Fruit fly (Drosophila melanogaster) whole organism, embryonic: Measurements from ENCODE around the gene Sfp26Ad.

Experiments
- Aef1 ChIP-seq: fragments of 200-800 bp; sonication (Bioruptor generic); IDR thresholded peaks from 3 replicates; pipeline ENCODE4 v1.3.6; 2022; ENCODE audit warnings: missing biosample characterization, missing genetic modification characterization
- Atf-2 ChIP-seq: fragments of 200-800 bp; sonication (Bioruptor generic); optimal IDR thresholded peaks from 2 replicates; lab custom pipeline; 2016; ENCODE audit warnings: missing biosample characterization, missing genetic modification characterization
- Bteb2 ChIP-seq: fragments of 200-800 bp; sonication (Bioruptor generic); optimal IDR thresholded peaks from 2 replicates; lab custom pipeline; 2016; ENCODE audit warnings: missing biosample characterization, missing genetic modification characterization
- CG1024 ChIP-seq: fragments of 200-800 bp; sonication (Bioruptor generic); IDR thresholded peaks from 2 replicates; pipeline ENCODE4 v1.3.6; 2022; ENCODE audit warnings: missing biosample characterization, missing genetic modification characterization
- CG10267 ChIP-seq: fragments of 200-800 bp; sonication (Bioruptor generic); optimal IDR thresholded peaks from 2 replicates; lab custom pipeline; 2018; ENCODE audit warnings: missing biosample characterization, mild to moderate bottlenecking, missing genetic modification characterization, moderate library complexity
- CG10274 ChIP-seq: fragments of 200-800 bp; sonication (Bioruptor generic); optimal IDR thresholded peaks from 3 replicates; lab custom pipeline; 2017; ENCODE audit warnings: missing biosample characterization, mild to moderate bottlenecking, missing genetic modification characterization
- CG11398 ChIP-seq: fragments of 200-800 bp; sonication (Bioruptor generic); optimal IDR thresholded peaks from 2 replicates; lab custom pipeline; 2016; ENCODE audit warnings: missing biosample characterization, missing genetic modification characterization
- CG11695 ChIP-seq: fragments of 200-800 bp; sonication (Bioruptor generic); IDR thresholded peaks from 3 replicates; pipeline ENCODE4 v1.3.6; 2022; ENCODE audit warnings: missing biosample characterization, missing genetic modification characterization
- CG12155 ChIP-seq: fragments of 200-800 bp; sonication (Bioruptor generic); optimal IDR thresholded peaks from 3 replicates; lab custom pipeline; 2016; ENCODE audit warnings: missing biosample characterization, missing genetic modification characterization
- CG12769 ChIP-seq: fragments of 200-800 bp; sonication (Bioruptor generic); optimal IDR thresholded peaks from 2 replicates; lab custom pipeline; 2019; ENCODE audit warnings: missing biosample characterization, mild to moderate bottlenecking, missing genetic modification characterization, moderate library complexity
- CG13424 ChIP-seq: fragments of 200-800 bp; sonication (Bioruptor generic); optimal IDR thresholded peaks from 2 replicates; lab custom pipeline; 2019; ENCODE audit warnings: missing biosample characterization, mild to moderate bottlenecking, missing genetic modification characterization, moderate library complexity
- CG14014 ChIP-seq: fragments of 200-800 bp; sonication (Bioruptor generic); IDR thresholded peaks from 2 replicates; pipeline ENCODE4 v1.3.6; 2022; ENCODE audit warnings: missing biosample characterization, missing genetic modification characterization
- CG14441 ChIP-seq: fragments of 200-800 bp; sonication (Bioruptor generic); IDR thresholded peaks from 2 replicates; pipeline ENCODE4 v1.3.6; 2022; ENCODE audit warnings: missing biosample characterization, missing genetic modification characterization
- CG15479 ChIP-seq: fragments of 200-800 bp; sonication (Bioruptor generic); optimal IDR thresholded peaks from 3 replicates; lab custom pipeline; 2019; ENCODE audit warnings: missing biosample characterization, mild to moderate bottlenecking, missing genetic modification characterization, moderate library complexity
- CG1832 ChIP-seq: fragments of 200-800 bp; sonication (Bioruptor generic); optimal IDR thresholded peaks from 2 replicates; lab custom pipeline; 2017; ENCODE audit warnings: missing biosample characterization, mild to moderate bottlenecking, missing genetic modification characterization, inconsistent platforms
- CG18619 ChIP-seq: fragments of 200-800 bp; sonication (Bioruptor generic); optimal IDR thresholded peaks from 3 replicates; lab custom pipeline; 2017; ENCODE audit warnings: missing biosample characterization, mild to moderate bottlenecking, missing genetic modification characterization
- CG2129 ChIP-seq: fragments of 200-800 bp; sonication (Bioruptor generic); IDR thresholded peaks from 2 replicates; pipeline ENCODE4 v1.3.6; 2022; ENCODE audit warnings: missing biosample characterization, missing genetic modification characterization; ENCODE audit not compliant: partially characterized antibody
- CG33213 ChIP-seq: fragments of 200-800 bp; sonication (Bioruptor generic); optimal IDR thresholded peaks from 3 replicates; lab custom pipeline; 2016; ENCODE audit warnings: missing biosample characterization, missing genetic modification characterization
- CG4328 ChIP-seq: fragments of 200-800 bp; sonication (Bioruptor generic); optimal IDR thresholded peaks from 3 replicates; lab custom pipeline; 2017; ENCODE audit warnings: missing biosample characterization, missing genetic modification reagents, missing genetic modification characterization
- CG5953 ChIP-seq: fragments of 200-800 bp; sonication (Bioruptor generic); IDR thresholded peaks from 2 replicates; pipeline ENCODE4 v1.3.6; 2022; ENCODE audit warnings: missing biosample characterization, missing genetic modification characterization
- CG7963 ChIP-seq: fragments of 200-800 bp; sonication (Bioruptor generic); IDR thresholded peaks from 3 replicates; pipeline ENCODE4 v1.3.6; 2022; ENCODE audit warnings: missing biosample characterization, missing genetic modification characterization; ENCODE audit not compliant: partially characterized antibody
- CG8944 ChIP-seq: fragments of 200-800 bp; sonication (Bioruptor generic); optimal IDR thresholded peaks from 3 replicates; lab custom pipeline; 2016; ENCODE audit warnings: missing biosample characterization, missing genetic modification characterization
- Dbx ChIP-seq: fragments of 200-800 bp; sonication (Bioruptor generic); IDR thresholded peaks from 3 replicates; pipeline ENCODE4 v1.3.6; 2022; ENCODE audit warnings: missing biosample characterization, missing genetic modification characterization
- Dp ChIP-seq: fragments of 200-800 bp; sonication (Bioruptor generic); optimal IDR thresholded peaks from 2 replicates; lab custom pipeline; 2018; ENCODE audit warnings: missing biosample characterization, mild to moderate bottlenecking, missing genetic modification characterization, moderate library complexity
- H15 ChIP-seq: fragments of 200-800 bp; sonication (Bioruptor generic); IDR thresholded peaks from 3 replicates; pipeline ENCODE4 v1.3.6; 2022; ENCODE audit warnings: missing biosample characterization, missing genetic modification characterization
- HLHmδ ChIP-seq: fragments of 200-800 bp; sonication (Bioruptor generic); optimal IDR thresholded peaks from 2 replicates; lab custom pipeline; 2018; ENCODE audit warnings: missing biosample characterization, mild to moderate bottlenecking, missing genetic modification characterization, moderate library complexity
- HmgZ ChIP-seq: fragments of 200-800 bp; sonication (Bioruptor generic); optimal IDR thresholded peaks from 2 replicates; lab custom pipeline; 2018; ENCODE audit warnings: missing biosample characterization, mild to moderate bottlenecking, missing genetic modification characterization
- Med ChIP-seq: fragments of 200-800 bp; sonication (Bioruptor generic); peaks from one replicate; lab custom pipeline; 2016; ENCODE audit warnings: missing biosample characterization, missing genetic modification characterization, mild to moderate bottlenecking, inconsistent platforms, moderate library complexity
- Myb ChIP-seq: fragments of 200-800 bp; sonication (Bioruptor generic); optimal IDR thresholded peaks from 2 replicates; lab custom pipeline; 2016; ENCODE audit warnings: missing biosample characterization, missing genetic modification characterization
- Scr ChIP-seq: fragments of 200-800 bp; sonication (Bioruptor generic); IDR thresholded peaks from 2 replicates; pipeline ENCODE4 v1.3.6; 2022; ENCODE audit warnings: missing biosample characterization, missing genetic modification characterization; ENCODE audit not compliant: partially characterized antibody
- Sox102F ChIP-seq: fragments of 200-800 bp; sonication (Bioruptor generic); optimal IDR thresholded peaks from 2 replicates; lab custom pipeline; 2018; ENCODE audit warnings: missing biosample characterization, mild to moderate bottlenecking, missing genetic modification characterization, moderate library complexity
- Trl ChIP-seq, 3 experiments: fragments of >200 bp in 2 of 3; fragments of 200-800 bp in 1 of 3; sonication (Bioruptor generic) in 1 of 3; optimal IDR thresholded peaks; 2 replicates in 1 of 3; 3 replicates in 2 of 3; lab custom pipeline; 2016 to 2017; ENCODE audit warnings: missing biosample characterization in 1 of 3, missing genetic modification characterization in 1 of 3
- br ChIP-seq: fragments of >200 bp; optimal IDR thresholded peaks from 2 replicates; lab custom pipeline; 2017
- caup ChIP-seq: fragments of 200-800 bp; sonication (Bioruptor generic); optimal IDR thresholded peaks from 3 replicates; lab custom pipeline; 2017; ENCODE audit warnings: missing biosample characterization, mild to moderate bottlenecking, missing genetic modification characterization, moderate library complexity; ENCODE audit not compliant: severe bottlenecking
- chif ChIP-seq, 2 experiments: fragments of 200-800 bp; sonication (Bioruptor generic); optimal IDR thresholded peaks; 3 replicates each; lab custom pipeline; 2016; ENCODE audit warnings: missing biosample characterization in 2 of 2, missing genetic modification characterization in 2 of 2
- crc ChIP-seq: fragments of 200-800 bp; sonication (Bioruptor generic); optimal IDR thresholded peaks from 2 replicates; lab custom pipeline; 2016; ENCODE audit warnings: missing biosample characterization, missing genetic modification characterization
- ems ChIP-seq: fragments of 200-800 bp; sonication (Bioruptor generic); optimal IDR thresholded peaks from 3 replicates; lab custom pipeline; 2016; ENCODE audit warnings: missing biosample characterization, missing genetic modification characterization
- esg ChIP-seq: fragments of 200-800 bp; sonication (Bioruptor generic); conservative IDR thresholded peaks from 2 replicates; pipeline ENCODE4 v1.3.6; 2022; ENCODE audit warnings: missing biosample characterization, missing genetic modification characterization
- gro ChIP-seq: fragments of 200-800 bp; sonication (Bioruptor generic); optimal IDR thresholded peaks from 2 replicates; lab custom pipeline; 2016; ENCODE audit warnings: missing biosample characterization, missing genetic modification characterization
- hth ChIP-seq: fragments of >200 bp; optimal IDR thresholded peaks from 2 replicates; lab custom pipeline; 2017; ENCODE audit warnings: inconsistent platforms
- ken ChIP-seq: fragments of 200-800 bp; sonication (Bioruptor generic); IDR thresholded peaks from 3 replicates; pipeline ENCODE4 v1.3.6; 2022; ENCODE audit warnings: missing biosample characterization, missing genetic modification characterization
- kni ChIP-seq: fragments of 200-800 bp; sonication (Bioruptor generic); optimal IDR thresholded peaks from 3 replicates; lab custom pipeline; 2017; ENCODE audit warnings: mild to moderate bottlenecking, missing biosample characterization, missing genetic modification reagents, missing genetic modification characterization
- rib ChIP-seq: fragments of 200-800 bp; sonication (Bioruptor generic); IDR thresholded peaks from 2 replicates; pipeline ENCODE4 v1.3.6; 2022; ENCODE audit warnings: missing biosample characterization, missing genetic modification characterization
- row ChIP-seq: fragments of 200-800 bp; sonication (Bioruptor generic); IDR thresholded peaks from 3 replicates; pipeline ENCODE4 v1.3.6; 2022; ENCODE audit warnings: missing biosample characterization, missing genetic modification characterization
- sens ChIP-seq: fragments of 200-800 bp; sonication (Bioruptor generic); peaks from one replicate; lab custom pipeline; 2016; ENCODE audit warnings: missing biosample characterization, missing genetic modification characterization
- sqz ChIP-seq: fragments of 200-800 bp; sonication (Bioruptor generic); optimal IDR thresholded peaks from 3 replicates; lab custom pipeline; 2018; ENCODE audit warnings: missing biosample characterization, mild to moderate bottlenecking, missing genetic modification characterization
- tll ChIP-seq, 2 experiments: fragments of 200-800 bp in 1 of 2; fragments of >200 bp in 1 of 2; sonication (Bioruptor generic) in 1 of 2; optimal IDR thresholded peaks; 2 replicates each; lab custom pipeline; 2017 to 2019; ENCODE audit warnings: missing biosample characterization in 2 of 2, missing genetic modification characterization in 2 of 2, mild to moderate bottlenecking in 1 of 2, moderate library complexity in 1 of 2
- twi ChIP-seq: fragments of 200-800 bp; optimal IDR thresholded peaks from 2 replicates; lab custom pipeline; 2019; ENCODE audit warnings: missing biosample characterization, mild to moderate bottlenecking, missing genetic modification characterization, moderate library complexity
- z ChIP-seq: fragments of 200-800 bp; sonication (Bioruptor generic); IDR thresholded peaks from 3 replicates; pipeline ENCODE4 v1.3.6; 2022; ENCODE audit warnings: missing biosample characterization, missing genetic modification characterization

The Sfp26Ad gene

DNA sequence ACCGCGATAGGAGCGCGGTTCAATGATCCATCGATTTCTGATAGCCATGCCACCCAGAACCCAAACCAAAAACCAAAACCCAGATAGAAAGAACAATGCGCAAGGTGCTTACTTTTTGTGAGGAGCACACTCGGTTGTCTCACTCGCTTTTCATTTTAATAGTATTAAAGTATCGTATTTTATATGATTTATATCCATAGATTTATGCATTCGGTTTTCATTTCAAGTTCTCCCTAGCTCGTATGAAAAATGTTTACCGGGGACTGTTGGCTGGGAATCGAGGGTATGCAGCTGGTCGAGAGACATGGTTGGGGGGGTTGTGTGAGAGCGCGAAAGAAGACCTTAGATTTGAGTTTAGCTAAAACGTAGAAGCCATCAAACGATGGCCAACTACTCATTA is 28.9 kb upstream of the Sfp26Ad start (continued):
- no peak for TF ChIP-seq Trl (optimal IDR thresholded peaks at IDR 0.05; lab: Kevin White, UChicago)
- no peak for TF ChIP-seq Trl (GFP tag; optimal IDR thresholded peaks at IDR 0.05; lab: Kevin White, UChicago)
- TF ChIP-seq Dp (GFP tag; lab: Kevin White, UChicago) = no peak
- no peak for TF ChIP-seq CG11398 (GFP tag; lab: Kevin White, UChicago)
- TF ChIP-seq CG13424 (tag; lab: Kevin White, UChicago) = peak; percentile 35
- peak; percentile 66 for TF ChIP-seq Sox102F (GFP tag; lab: Kevin White, UChicago)
- no peak for TF ChIP-seq Atf-2
- TF ChIP-seq sens (GFP tag; lab: Kevin White, UChicago) = peak; percentile 83
- no peak for TF ChIP-seq br (lab: Kevin White, UChicago)
- TF ChIP-seq row = peak; percentile 84
- peak; percentile 50 for TF ChIP-seq ems (GFP tag; lab: Kevin White, UChicago)
- no peak for TF ChIP-seq rib (GFP tag; lab: Robert Waterston, UW)
- TF ChIP-seq CG15479 (GFP tag; lab: Kevin White, UChicago) = no peak
- no peak for TF ChIP-seq CG1832 (GFP tag; lab: Kevin White, UChicago)
- no peak; the same call in 1 of the 2 replicates for TF ChIP-seq esg (GFP tag; lab: Robert Waterston, UW)
- TF ChIP-seq CG18619 = peak; percentile 19
- peak; percentile 21 for TF ChIP-seq CG12155
- TF ChIP-seq CG12769 = peak; percentile 44
- no peak for TF ChIP-seq hth (lab: Kevin White, UChicago)
- TF ChIP-seq Bteb2 (GFP tag; lab: Kevin White, UChicago) = peak; percentile 12
- TF ChIP-seq Scr (GFP tag; lab: Robert Waterston, UW) = no peak
- no peak for TF ChIP-seq z (GFP tag; lab: Robert Waterston, UW)
- 0 out of 3 replicates have a peak, but pooled peaks have one; percentile 17 for TF ChIP-seq Aef1 (GFP tag; lab: Robert Waterston, UW)
- no peak for TF ChIP-seq Myb (GFP tag; lab: Kevin White, UChicago)
- TF ChIP-seq kni (GFP tag; lab: Kevin White, UChicago) = no peak
- no peak for TF ChIP-seq CG10267
- TF ChIP-seq Med = peak; percentile 91
- peak; percentile 17 for TF ChIP-seq HmgZ
- no peak for TF ChIP-seq CG5953 (GFP tag; lab: Robert Waterston, UW)
- peak; percentile 40; the same call in 2 of the 3 replicates for TF ChIP-seq CG11695
- TF ChIP-seq sqz = no peak
- TF ChIP-seq CG33213 (GFP tag; lab: Kevin White, UChicago) = no peak
- 0 out of 2 replicates have a peak, but pooled peaks have one; percentile 36 for TF ChIP-seq CG1024 (GFP tag; lab: Robert Waterston, UW)
- no peak for TF ChIP-seq tll (GFP tag; optimal IDR thresholded peaks at IDR 0.05; lab: Kevin White, UChicago)
- TF ChIP-seq CG8944 (GFP tag; lab: Kevin White, UChicago) = no peak
- TF ChIP-seq CG2129 = no peak
- peak; percentile 63; the same call in 1 of the 3 replicates for TF ChIP-seq ken (GFP tag; lab: Robert Waterston, UW)
- no peak for TF ChIP-seq CG4328
- TF ChIP-seq caup (GFP tag; lab: Kevin White, UChicago) = peak; percentile 21
- no peak for TF ChIP-seq crc (GFP tag; lab: Kevin White, UChicago)
- TF ChIP-seq gro (GFP tag; lab: Kevin White, UChicago) = no peak
- peak in 1 of 2 experiments; percentile 40 for TF ChIP-seq chif (GFP tag; optimal IDR thresholded peaks at IDR 0.05; lab: Kevin White, UChicago)
- TF ChIP-seq CG14014 (GFP tag; lab: Robert Waterston, UW) = no peak
- TF ChIP-seq H15 (GFP tag; lab: Robert Waterston, UW) = peak; percentile 36; the same call in 1 of the 3 replicates
- TF ChIP-seq CG10274 (GFP tag; lab: Kevin White, UChicago) = no peak
- no peak for TF ChIP-seq CG7963
- TF ChIP-seq HLHmδ (GFP tag; lab: Kevin White, UChicago) = no peak
- peak; percentile 45; the same call in 1 of the 2 replicates for TF ChIP-seq CG14441 (GFP tag; lab: Robert Waterston, UW)
- peak; percentile 56; the same call in 2 of the 3 replicates for TF ChIP-seq Dbx (GFP tag; lab: Robert Waterston, UW)
- no peak for TF ChIP-seq twi
- TF ChIP-seq, all 482 proteins: peak for 146
